Fruit fly (Drosophila melanogaster) whole organism, embryonic: ENCODE results near the gene CG45045.

Experiments used
- CG10147 ChIP-seq: fragments of 200-800 bp; sonication (Bioruptor generic); optimal IDR thresholded peaks from 2 replicates; lab custom pipeline; 2019; ENCODE audit warnings: missing biosample characterization, mild to moderate bottlenecking, missing genetic modification characterization, moderate library complexity
- CG10543 ChIP-seq: fragments of 200-800 bp; sonication (Bioruptor generic); optimal IDR thresholded peaks from 3 replicates; lab custom pipeline; 2017; ENCODE audit warnings: missing biosample characterization, mild to moderate bottlenecking, missing genetic modification characterization, moderate library complexity
- CG12104 ChIP-seq: fragments of 200-800 bp; sonication (Bioruptor generic); optimal IDR thresholded peaks from 3 replicates; lab custom pipeline; 2016; ENCODE audit warnings: missing biosample characterization, missing genetic modification characterization
- CG12236 ChIP-seq: fragments of 200-800 bp; sonication (Bioruptor generic); optimal IDR thresholded peaks from 2 replicates; lab custom pipeline; 2016; ENCODE audit warnings: missing biosample characterization, missing genetic modification characterization
- CG12769 ChIP-seq: fragments of 200-800 bp; sonication (Bioruptor generic); optimal IDR thresholded peaks from 2 replicates; lab custom pipeline; 2019; ENCODE audit warnings: missing biosample characterization, mild to moderate bottlenecking, missing genetic modification characterization, moderate library complexity
- CG17359 ChIP-seq: fragments of 200-800 bp; sonication (Bioruptor generic); optimal IDR thresholded peaks from 3 replicates; lab custom pipeline; 2018; ENCODE audit warnings: missing biosample characterization, mild to moderate bottlenecking, missing genetic modification characterization, moderate library complexity
- CG17385 ChIP-seq: fragments of 200-800 bp; sonication (Bioruptor generic); optimal IDR thresholded peaks from 3 replicates; lab custom pipeline; 2018; ENCODE audit warnings: missing biosample characterization, mild to moderate bottlenecking, missing genetic modification characterization
- CG17612 ChIP-seq: fragments of 200-800 bp; sonication (Bioruptor generic); IDR thresholded peaks from 2 replicates; pipeline ENCODE4 v1.3.6; 2022; ENCODE audit warnings: missing biosample characterization, missing genetic modification characterization
- CG18619 ChIP-seq: fragments of 200-800 bp; sonication (Bioruptor generic); optimal IDR thresholded peaks from 3 replicates; lab custom pipeline; 2017; ENCODE audit warnings: missing biosample characterization, mild to moderate bottlenecking, missing genetic modification characterization
- CG3065 ChIP-seq: fragments of 200-800 bp; sonication (Bioruptor generic); optimal IDR thresholded peaks from 2 replicates; lab custom pipeline; 2016; ENCODE audit warnings: missing biosample characterization, missing genetic modification characterization
- CG3838 ChIP-seq: fragments of 200-800 bp; sonication (Bioruptor generic); optimal IDR thresholded peaks from 3 replicates; lab custom pipeline; 2016; ENCODE audit warnings: missing biosample characterization, missing genetic modification characterization
- CG3847 ChIP-seq: fragments of 200-800 bp; sonication (Bioruptor generic); IDR thresholded peaks from 2 replicates; pipeline ENCODE4 v1.3.6; 2022; ENCODE audit warnings: missing biosample characterization, missing genetic modification characterization
- CG43689 ChIP-seq: fragments of 200-800 bp; sonication (Bioruptor generic); IDR thresholded peaks from 2 replicates; pipeline ENCODE4 v1.3.6; 2022; ENCODE audit warnings: missing biosample characterization, missing genetic modification characterization
- CG4424 ChIP-seq: fragments of 200-800 bp; sonication (Bioruptor generic); optimal IDR thresholded peaks from 3 replicates; lab custom pipeline; 2016; ENCODE audit warnings: missing biosample characterization, missing genetic modification characterization
- CG6254 ChIP-seq: fragments of 200-800 bp; sonication (Bioruptor generic); optimal IDR thresholded peaks from 3 replicates; lab custom pipeline; 2017; ENCODE audit warnings: mild to moderate bottlenecking, missing biosample characterization, missing genetic modification reagents, missing genetic modification characterization
- CG6272 ChIP-seq: fragments of 200-800 bp; sonication (Bioruptor generic); IDR thresholded peaks from 2 replicates; pipeline ENCODE4 v1.3.6; 2022; ENCODE audit warnings: missing biosample characterization, missing genetic modification characterization
- CG7928 ChIP-seq: fragments of 200-800 bp; sonication (Bioruptor generic); optimal IDR thresholded peaks from 2 replicates; lab custom pipeline; 2017; ENCODE audit warnings: missing biosample characterization, mild to moderate bottlenecking, missing genetic modification characterization
- CG9609 ChIP-seq: fragments of 200-800 bp; sonication (Bioruptor generic); optimal IDR thresholded peaks from 3 replicates; lab custom pipeline; 2016; ENCODE audit warnings: missing biosample characterization, missing genetic modification characterization
- CG9876 ChIP-seq: fragments of 200-800 bp; sonication (Bioruptor generic); optimal IDR thresholded peaks from 2 replicates; lab custom pipeline; 2016; ENCODE audit warnings: missing biosample characterization, missing genetic modification characterization
- Hr78 ChIP-seq, 2 experiments: fragments of 200-800 bp in 1 of 2; fragments of >200 bp in 1 of 2; sonication (Bioruptor generic) in 1 of 2; optimal IDR thresholded peaks; 2 replicates each; lab custom pipeline; 2017 to 2019; ENCODE audit warnings: missing biosample characterization in 2 of 2, missing genetic modification characterization in 2 of 2, mild to moderate bottlenecking in 1 of 2, moderate library complexity in 1 of 2
- Lpt ChIP-seq: fragments of >200 bp; optimal IDR thresholded peaks from 2 replicates; lab custom pipeline; 2018; ENCODE audit warnings: missing biosample characterization, missing genetic modification characterization
- Meics ChIP-seq: fragments of 200-800 bp; sonication (Bioruptor generic); optimal IDR thresholded peaks from 2 replicates; lab custom pipeline; 2017; ENCODE audit warnings: missing biosample characterization, mild to moderate bottlenecking, missing genetic modification characterization
- Mrtf ChIP-seq: fragments of 200-800 bp; sonication (Bioruptor generic); IDR thresholded peaks from 3 replicates; pipeline ENCODE4 v1.3.6; 2022; ENCODE audit warnings: missing biosample characterization, missing genetic modification characterization
- Six4 ChIP-seq: fragments of 200-800 bp; sonication (Bioruptor generic); optimal IDR thresholded peaks from 2 replicates; lab custom pipeline; 2016; ENCODE audit warnings: missing biosample characterization, missing genetic modification characterization
- Sox100B ChIP-seq: fragments of 200-800 bp; sonication (Bioruptor generic); optimal IDR thresholded peaks from 3 replicates; lab custom pipeline; 2018; ENCODE audit warnings: missing biosample characterization, mild to moderate bottlenecking, missing genetic modification characterization
- abd-A ChIP-seq: fragments of 200-800 bp; sonication (Bioruptor generic); optimal IDR thresholded peaks from 3 replicates; lab custom pipeline; 2019; ENCODE audit warnings: missing biosample characterization, mild to moderate bottlenecking, missing genetic modification characterization, moderate library complexity
- amos ChIP-seq: fragments of 200-800 bp; sonication (Bioruptor generic); IDR thresholded peaks from 2 replicates; pipeline ENCODE4 v1.3.6; 2022; ENCODE audit warnings: missing biosample characterization, missing genetic modification characterization; ENCODE audit not compliant: partially characterized antibody
- ato ChIP-seq: fragments of 200-800 bp; sonication (Bioruptor generic); IDR thresholded peaks from 2 replicates; pipeline ENCODE4 v1.3.6; 2022; ENCODE audit warnings: missing biosample characterization, missing genetic modification characterization; ENCODE audit not compliant: partially characterized antibody
- chif ChIP-seq, 2 experiments: fragments of 200-800 bp; sonication (Bioruptor generic); optimal IDR thresholded peaks; 3 replicates each; lab custom pipeline; 2016; ENCODE audit warnings: missing biosample characterization in 2 of 2, missing genetic modification characterization in 2 of 2
- chn ChIP-seq: fragments of 200-800 bp; sonication (Bioruptor generic); optimal IDR thresholded peaks from 2 replicates; lab custom pipeline; 2016; ENCODE audit warnings: missing biosample characterization, missing genetic modification characterization
- da ChIP-seq: fragments of 200-800 bp; sonication (Bioruptor generic); optimal IDR thresholded peaks from 2 replicates; lab custom pipeline; 2016; ENCODE audit warnings: missing biosample characterization, missing genetic modification characterization
- dan ChIP-seq: fragments of 200-800 bp; sonication (Bioruptor generic); IDR thresholded peaks from 2 replicates; pipeline ENCODE4 v1.3.6; 2022; ENCODE audit warnings: missing biosample characterization, missing genetic modification characterization
- dimm ChIP-seq: fragments of 200-800 bp; sonication (Bioruptor generic); IDR thresholded peaks from 2 replicates; pipeline ENCODE4 v1.3.6; 2022; ENCODE audit warnings: missing biosample characterization, missing genetic modification characterization
- disco-r ChIP-seq: fragments of 200-800 bp; sonication (Bioruptor generic); optimal IDR thresholded peaks from 2 replicates; lab custom pipeline; 2016; ENCODE audit warnings: missing biosample characterization, missing genetic modification characterization
- dmrt11E ChIP-seq: fragments of 200-800 bp; sonication (Bioruptor generic); optimal IDR thresholded peaks from 3 replicates; lab custom pipeline; 2018; ENCODE audit warnings: missing biosample characterization, mild to moderate bottlenecking, missing genetic modification characterization, moderate library complexity
- emc ChIP-seq: fragments of 200-800 bp; sonication (Bioruptor generic); optimal IDR thresholded peaks from 2 replicates; lab custom pipeline; 2016; ENCODE audit warnings: missing biosample characterization, missing genetic modification characterization
- ftz-f1 ChIP-seq: fragments of 200-800 bp; sonication (Bioruptor generic); optimal IDR thresholded peaks from 2 replicates; lab custom pipeline; 2016; ENCODE audit warnings: missing biosample characterization, missing genetic modification characterization
- grn ChIP-seq: fragments of 200-800 bp; sonication (Bioruptor generic); optimal IDR thresholded peaks from 3 replicates; lab custom pipeline; 2017; ENCODE audit warnings: missing biosample characterization, missing genetic modification characterization
- kah ChIP-seq: fragments of 200-800 bp; sonication (Bioruptor generic); optimal IDR thresholded peaks from 2 replicates; lab custom pipeline; 2018; ENCODE audit warnings: missing biosample characterization, mild to moderate bottlenecking, missing genetic modification characterization
- nau ChIP-seq: fragments of 200-800 bp; sonication (Bioruptor generic); optimal IDR thresholded peaks from 3 replicates; lab custom pipeline; 2017; ENCODE audit warnings: missing biosample characterization, mild to moderate bottlenecking, missing genetic modification characterization, missing genetic modification reagents
- nmo ChIP-seq: fragments of 200-800 bp; sonication (Bioruptor generic); optimal IDR thresholded peaks from 2 replicates; lab custom pipeline; 2018; ENCODE audit warnings: missing biosample characterization, mild to moderate bottlenecking, missing genetic modification characterization, moderate library complexity
- pfk ChIP-seq: fragments of 200-800 bp; sonication (Bioruptor generic); optimal IDR thresholded peaks from 2 replicates; lab custom pipeline; 2018; ENCODE audit warnings: missing biosample characterization, mild to moderate bottlenecking, missing genetic modification characterization, moderate library complexity
- psq ChIP-seq: fragments of 200-800 bp; sonication (Bioruptor generic); optimal IDR thresholded peaks from 2 replicates; lab custom pipeline; 2017; ENCODE audit warnings: missing biosample characterization, missing genetic modification characterization
- sim ChIP-seq: fragments of 200-800 bp; sonication (Bioruptor generic); IDR thresholded peaks from 2 replicates; pipeline ENCODE4 v1.3.6; 2022; ENCODE audit warnings: missing biosample characterization, missing genetic modification characterization
- sna ChIP-seq: fragments of 200-800 bp; sonication (Bioruptor generic); IDR thresholded peaks from 2 replicates; pipeline ENCODE4 v1.3.6; 2022; ENCODE audit warnings: missing biosample characterization, missing genetic modification characterization; ENCODE audit not compliant: partially characterized antibody
- stc ChIP-seq: fragments of 200-800 bp; sonication (Bioruptor generic); IDR thresholded peaks from 2 replicates; pipeline ENCODE4 v1.3.6; 2022; ENCODE audit warnings: missing biosample characterization, missing genetic modification characterization
- tin ChIP-seq: fragments of 200-800 bp; sonication (Bioruptor generic); optimal IDR thresholded peaks from 3 replicates; lab custom pipeline; 2016; ENCODE audit warnings: missing biosample characterization, missing genetic modification characterization
- tio ChIP-seq: fragments of 200-800 bp; sonication (Bioruptor generic); optimal IDR thresholded peaks from 2 replicates; lab custom pipeline; 2017; ENCODE audit warnings: missing biosample characterization, missing genetic modification characterization, inconsistent platforms
- tna ChIP-seq: fragments of 200-800 bp; sonication (Bioruptor generic); IDR thresholded peaks from 2 replicates; pipeline ENCODE4 v1.3.6; 2022; ENCODE audit warnings: missing biosample characterization, missing genetic modification characterization; ENCODE audit not compliant: partially characterized antibody
- tup ChIP-seq: fragments of 200-800 bp; sonication (Bioruptor generic); optimal IDR thresholded peaks from 2 replicates; lab custom pipeline; 2016; ENCODE audit warnings: missing biosample characterization, mild to moderate bottlenecking, missing genetic modification characterization, moderate library complexity
- vfl ChIP-seq: fragments of 200-800 bp; sonication (Bioruptor generic); optimal IDR thresholded peaks from 2 replicates; lab custom pipeline; 2016; ENCODE audit warnings: missing biosample characterization, missing genetic modification characterization
- wor ChIP-seq: fragments of 200-800 bp; sonication (Bioruptor generic); IDR thresholded peaks from 2 replicates; pipeline ENCODE4 v1.3.6; 2022; ENCODE audit warnings: missing biosample characterization, missing genetic modification characterization

CG45045 gene

DNA sequence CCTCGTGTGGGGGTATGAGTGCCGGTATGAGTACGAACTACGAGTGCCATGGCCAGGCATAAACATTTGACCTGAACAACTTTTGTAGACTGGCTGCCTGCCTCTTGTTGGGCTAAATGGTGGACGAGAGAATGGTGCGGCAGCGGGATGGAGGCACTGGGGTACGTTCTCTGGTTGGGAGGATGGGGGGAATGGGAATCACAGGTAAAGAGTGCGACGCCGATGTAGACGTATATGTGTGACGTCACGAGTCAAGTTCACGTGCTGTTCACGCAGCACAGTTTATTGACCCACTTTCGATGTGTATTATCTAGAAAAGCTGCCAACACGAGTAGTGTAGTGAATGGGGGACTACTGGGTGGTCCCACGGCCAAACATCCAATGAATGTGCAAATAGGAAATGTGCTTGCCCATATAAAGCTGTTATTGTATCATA, 39.6 kb downstream of the CG45045 start (continued):
- TF ChIP-seq CG12769 (tag; lab: Kevin White, UChicago): peak; percentile 90
- no peak for TF ChIP-seq dmrt11E
- TF ChIP-seq CG12104 (GFP tag; lab: Kevin White, UChicago): no peak
- no peak for TF ChIP-seq CG4424 (GFP tag; lab: Kevin White, UChicago)
- no peak for TF ChIP-seq kah (GFP tag; lab: Kevin White, UChicago)
- no peak for TF ChIP-seq ato (GFP tag; lab: Robert Waterston, UW)
- peak; percentile 22; the same call in 1 of the 2 replicates for TF ChIP-seq amos (GFP tag; lab: Robert Waterston, UW)
- no peak for TF ChIP-seq CG18619
- no peak for TF ChIP-seq Mrtf
- TF ChIP-seq sim (GFP tag; lab: Robert Waterston, UW): no peak
- TF ChIP-seq sna (GFP tag; lab: Robert Waterston, UW): no peak
- no peak for TF ChIP-seq psq (GFP tag; lab: Kevin White, UChicago)
- no peak for TF ChIP-seq pfk
- no peak for TF ChIP-seq emc (GFP tag; lab: Kevin White, UChicago)
- TF ChIP-seq CG9609 (GFP tag; lab: Kevin White, UChicago): no peak
- no peak for TF ChIP-seq tna (GFP tag; lab: Robert Waterston, UW)
- no peak for TF ChIP-seq tio (GFP tag; lab: Kevin White, UChicago)
- no peak for TF ChIP-seq stc (GFP tag; lab: Robert Waterston, UW)
- no peak for TF ChIP-seq wor
- TF ChIP-seq nau (GFP tag; lab: Kevin White, UChicago): no peak
- TF ChIP-seq vfl: no peak
- no peak for TF ChIP-seq CG17359
- peak; percentile 6 for TF ChIP-seq disco-r (GFP tag; lab: Kevin White, UChicago)
- no peak for TF ChIP-seq chif (GFP tag; optimal IDR thresholded peaks at IDR 0.05; lab: Kevin White, UChicago)
- no peak for TF ChIP-seq CG9876
- no peak for TF ChIP-seq CG12236 (GFP tag; lab: Kevin White, UChicago)
- no peak for TF ChIP-seq CG10147
- TF ChIP-seq grn (GFP tag; lab: Kevin White, UChicago): no peak
- no peak for TF ChIP-seq CG17385 (GFP tag; lab: Kevin White, UChicago)
- no peak for TF ChIP-seq Meics
- TF ChIP-seq Six4 (GFP tag; lab: Kevin White, UChicago): no peak
- TF ChIP-seq Hr78 (GFP tag; optimal IDR thresholded peaks at IDR 0.05; lab: Kevin White, UChicago): peak in 1 of 2 experiments; percentile 78
- TF ChIP-seq Lpt: no peak
- TF ChIP-seq CG6272: no peak
- TF ChIP-seq CG10543 (GFP tag; lab: Kevin White, UChicago): peak; percentile 65
- TF ChIP-seq CG43689: no peak
- TF ChIP-seq dan (GFP tag; lab: Robert Waterston, UW): no peak
- TF ChIP-seq tup (GFP tag; lab: Kevin White, UChicago): no peak
- TF ChIP-seq CG7928 (GFP tag; lab: Kevin White, UChicago): no peak
- no peak for TF ChIP-seq tin (GFP tag; lab: Kevin White, UChicago)
- TF ChIP-seq Sox100B (GFP tag; lab: Kevin White, UChicago): no peak
- TF ChIP-seq dimm (GFP tag; lab: Robert Waterston, UW): no peak
- TF ChIP-seq CG3065 (GFP tag; lab: Kevin White, UChicago): no peak
- no peak for TF ChIP-seq CG6254 (GFP tag; lab: Kevin White, UChicago)
- peak; percentile 83 for TF ChIP-seq ftz-f1 (GFP tag; lab: Kevin White, UChicago)
- TF ChIP-seq abd-A (tag; lab: Kevin White, UChicago): peak; percentile 28
- TF ChIP-seq CG3838 (GFP tag; lab: Kevin White, UChicago): no peak
- 0 out of 2 replicates have a peak, but pooled peaks have one; percentile 5 for TF ChIP-seq CG3847 (GFP tag; lab: Robert Waterston, UW)
- no peak for TF ChIP-seq nmo
- no peak for TF ChIP-seq da
- no peak for TF ChIP-seq chn (GFP tag; lab: Kevin White, UChicago)
- TF ChIP-seq CG17612: no peak
